Worm (Caenorhabditis elegans) whole organism, late embryonic: ENCODE measurements around the gene fbxa-65.

Experiments used
- C38D4.7 ChIP-seq: fragments of 200-800 bp; sonication (Bioruptor generic); optimal IDR thresholded peaks from 2 replicates; lab custom pipeline; 2018; ENCODE audit warnings: mild to moderate bottlenecking, missing genetic modification characterization, moderate library complexity, missing compliant biosample characterization
- F13H6.1 ChIP-seq: sonication (generic microtip); optimal IDR thresholded peaks from 2 replicates; lab custom pipeline; 2016; ENCODE audit warnings: missing genetic modification characterization, missing compliant biosample characterization
- K02D7.2 ChIP-seq: sonication (generic microtip); optimal IDR thresholded peaks from 2 replicates; lab custom pipeline; 2017; ENCODE audit warnings: mild to moderate bottlenecking, missing genetic modification characterization, missing compliant biosample characterization
- Y22D7AL.16 ChIP-seq: sonication (generic microtip); optimal IDR thresholded peaks from 2 replicates; lab custom pipeline; 2016; ENCODE audit warnings: missing genetic modification characterization, missing compliant biosample characterization
- ahr-1 ChIP-seq: sonication (generic microtip); optimal IDR thresholded peaks from 2 replicates; lab custom pipeline; 2016; ENCODE audit warnings: missing genetic modification characterization, missing compliant biosample characterization
- ceh-18 ChIP-seq: sonication (generic microtip); optimal IDR thresholded peaks from 2 replicates; lab custom pipeline; 2016; ENCODE audit warnings: missing genetic modification characterization, missing compliant biosample characterization
- ceh-2 ChIP-seq: sonication (generic microtip); optimal IDR thresholded peaks from 2 replicates; lab custom pipeline; 2016; ENCODE audit warnings: missing genotype, missing genetic modification characterization, missing compliant biosample characterization
- ceh-22 ChIP-seq: sonication (generic microtip); optimal IDR thresholded peaks from 2 replicates; lab custom pipeline; 2017; ENCODE audit warnings: missing biosample characterization, missing genetic modification characterization
- ceh-24 ChIP-seq: sonication (generic microtip); optimal IDR thresholded peaks from 2 replicates; lab custom pipeline; 2016; ENCODE audit warnings: mild to moderate bottlenecking, missing genetic modification characterization, missing compliant biosample characterization
- ceh-30 ChIP-seq: fragments of 150-350 bp; optimal IDR thresholded peaks from 2 replicates; lab custom pipeline; 2014; ENCODE audit warnings: missing biosample characterization, missing genetic modification characterization
- ceh-31 ChIP-seq: sonication (generic microtip); optimal IDR thresholded peaks from 2 replicates; lab custom pipeline; 2016; ENCODE audit warnings: missing genetic modification characterization, missing compliant biosample characterization
- ceh-34 ChIP-seq: sonication (generic microtip); optimal IDR thresholded peaks from 2 replicates; lab custom pipeline; 2016; ENCODE audit warnings: mild to moderate bottlenecking, missing genetic modification characterization, missing compliant biosample characterization
- ceh-6 ChIP-seq: fragments of 200-800 bp; sonication (Bioruptor generic); optimal IDR thresholded peaks from 2 replicates; lab custom pipeline; 2018; ENCODE audit warnings: mild to moderate bottlenecking, missing genetic modification characterization, missing compliant biosample characterization
- ceh-9 ChIP-seq: sonication (generic microtip); optimal IDR thresholded peaks from 2 replicates; lab custom pipeline; 2016; ENCODE audit warnings: mild to moderate bottlenecking, missing genetic modification characterization, inconsistent platforms, missing compliant biosample characterization
- che-1 ChIP-seq: sonication (generic microtip); optimal IDR thresholded peaks from 2 replicates; lab custom pipeline; 2016; ENCODE audit warnings: mild to moderate bottlenecking, missing genetic modification characterization, missing compliant biosample characterization
- dmd-4 ChIP-seq: sonication (generic microtip); optimal IDR thresholded peaks from 2 replicates; lab custom pipeline; 2016; ENCODE audit warnings: borderline replicate concordance, missing genetic modification characterization, missing compliant biosample characterization
- dve-1 ChIP-seq: sonication (generic microtip); optimal IDR thresholded peaks from 2 replicates; lab custom pipeline; 2017; ENCODE audit warnings: antibody characterized with exemption, mild to moderate bottlenecking, missing genetic modification characterization, missing compliant biosample characterization
- elt-2 ChIP-seq: sonication (generic microtip); optimal IDR thresholded peaks from 2 replicates; lab custom pipeline; 2016; ENCODE audit warnings: missing genetic modification reagents, missing genetic modification characterization, missing compliant biosample characterization
- ets-4 ChIP-seq: sonication (generic microtip); optimal IDR thresholded peaks from 2 replicates; lab custom pipeline; 2016; ENCODE audit warnings: missing genetic modification characterization, missing compliant biosample characterization
- fax-1 ChIP-seq: sonication (generic microtip); optimal IDR thresholded peaks from 2 replicates; lab custom pipeline; 2016; ENCODE audit warnings: missing genotype, missing genetic modification characterization, missing compliant biosample characterization
- fkh-6 ChIP-seq: sonication (generic microtip); optimal IDR thresholded peaks from 2 replicates; lab custom pipeline; 2016; ENCODE audit warnings: missing genetic modification characterization, missing compliant biosample characterization
- gmeb-2 ChIP-seq: sonication (generic microtip); optimal IDR thresholded peaks from 2 replicates; lab custom pipeline; 2016; ENCODE audit warnings: missing genetic modification characterization, inconsistent platforms, missing compliant biosample characterization
- hlh-13 ChIP-seq: fragments of 200-800 bp; sonication (Bioruptor generic); optimal IDR thresholded peaks from 2 replicates; lab custom pipeline; 2018; ENCODE audit warnings: mild to moderate bottlenecking, missing genetic modification characterization, missing compliant biosample characterization
- hlh-30 ChIP-seq: sonication (generic microtip); optimal IDR thresholded peaks from 2 replicates; lab custom pipeline; 2017; ENCODE audit warnings: antibody characterized with exemption, missing genetic modification characterization, missing compliant biosample characterization; ENCODE audit not compliant: insufficient read depth
- hlh-6 ChIP-seq: sonication (generic microtip); optimal IDR thresholded peaks from 2 replicates; lab custom pipeline; 2016; ENCODE audit warnings: missing genotype, missing genetic modification characterization, missing compliant biosample characterization
- lin-11 ChIP-seq: fragments of 200-800 bp; sonication (Bioruptor generic); optimal IDR thresholded peaks from 2 replicates; lab custom pipeline; 2018; ENCODE audit warnings: mild to moderate bottlenecking, missing genetic modification characterization, missing compliant biosample characterization
- mec-3 ChIP-seq: sonication (generic microtip); optimal IDR thresholded peaks from 2 replicates; lab custom pipeline; 2016; ENCODE audit warnings: borderline replicate concordance, missing genetic modification characterization, missing compliant biosample characterization
- nfya-1 ChIP-seq: sonication (generic microtip); optimal IDR thresholded peaks from 2 replicates; lab custom pipeline; 2017; ENCODE audit warnings: missing genetic modification characterization, mild to moderate bottlenecking, missing compliant biosample characterization, antibody characterized with exemption, moderate library complexity
- nhr-232 ChIP-seq: sonication (generic microtip); optimal IDR thresholded peaks from 2 replicates; lab custom pipeline; 2016; ENCODE audit warnings: missing genetic modification characterization, missing compliant biosample characterization
- odd-2 ChIP-seq: sonication (generic microtip); optimal IDR thresholded peaks from 2 replicates; lab custom pipeline; 2017; ENCODE audit warnings: antibody characterized with exemption, mild to moderate bottlenecking, missing genetic modification characterization, missing compliant biosample characterization
- pat-9 ChIP-seq: fragments of 200-800 bp; sonication (Bioruptor generic); optimal IDR thresholded peaks from 2 replicates; lab custom pipeline; 2018; ENCODE audit warnings: mild to moderate bottlenecking, missing genetic modification characterization, moderate library complexity, missing compliant biosample characterization
- pha-2 ChIP-seq: sonication (generic microtip); optimal IDR thresholded peaks from 2 replicates; lab custom pipeline; 2017; ENCODE audit warnings: mild to moderate bottlenecking, missing genetic modification characterization, missing compliant biosample characterization
- pha-4 ChIP-seq: fragments of 150-350 bp; optimal IDR thresholded peaks from 2 replicates; lab custom pipeline; 2018; ENCODE audit warnings: missing biosample characterization, missing genetic modification reagents, missing genetic modification characterization
- ref-2 ChIP-seq: sonication (generic microtip); optimal IDR thresholded peaks from 2 replicates; lab custom pipeline; 2016; ENCODE audit warnings: missing genetic modification characterization, missing compliant biosample characterization
- syd-9 ChIP-seq: sonication (generic microtip); optimal IDR thresholded peaks from 2 replicates; lab custom pipeline; 2016; ENCODE audit warnings: mild to moderate bottlenecking, missing genetic modification characterization, moderate library complexity, missing compliant biosample characterization
- tbx-2 ChIP-seq: sonication (generic microtip); optimal IDR thresholded peaks from 2 replicates; lab custom pipeline; 2016; ENCODE audit warnings: missing genetic modification characterization, missing compliant biosample characterization
- ttx-3 ChIP-seq: sonication (generic microtip); optimal IDR thresholded peaks from 2 replicates; lab custom pipeline; 2016; ENCODE audit warnings: missing genetic modification reagents, missing genetic modification characterization, missing compliant biosample characterization
- unc-3 ChIP-seq, 2 experiments: fragments of 200-800 bp in 1 of 2; sonication (Bioruptor generic) in 1 of 2; sonication (generic microtip) in 1 of 2; conservative IDR thresholded peaks in 1 of 2; optimal IDR thresholded peaks in 1 of 2; 2 replicates each; pipeline versions ENCODE4 v1.3.6 to Lab custom; 2016 to 2022; ENCODE audit warnings: missing compliant biosample characterization in 2 of 2, missing genetic modification characterization in 2 of 2, missing genetic modification reagents in 1 of 2
- unc-55 ChIP-seq: sonication (generic microtip); optimal IDR thresholded peaks from 2 replicates; lab custom pipeline; 2017; ENCODE audit warnings: missing biosample characterization, missing genetic modification reagents, missing genetic modification characterization

fbxa-65 gene

DNA sequence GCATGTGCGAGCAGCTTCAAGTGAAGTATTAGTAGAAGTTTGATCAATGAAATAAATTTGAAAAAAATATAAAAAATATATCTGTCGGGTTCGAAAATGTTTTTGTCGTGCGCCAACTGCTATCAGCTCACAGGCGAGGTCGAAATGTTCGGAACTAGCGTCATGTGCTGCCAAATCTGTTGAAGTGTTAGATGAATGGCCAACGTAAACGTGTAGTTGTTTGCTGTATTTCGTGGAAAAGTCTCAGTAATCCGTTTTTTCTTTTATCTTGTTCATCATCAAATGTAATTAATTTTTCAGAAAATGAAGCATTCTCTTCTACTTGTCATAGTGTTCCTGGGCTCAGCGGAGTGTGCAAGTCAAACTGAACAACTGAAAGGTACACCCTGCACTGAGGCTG is 3.6 kb upstream of the fbxa-65 start, which contains the start of gene C17B7.15:
C17B7.15 (plus strand) TSS at position 301 of the 400 bp plus-strand sequence.
- no peak for TF ChIP-seq ahr-1 (tag; lab: Kevin White, UChicago)
- TF ChIP-seq unc-55 (GFP tag; lab: Kevin White, UChicago): no peak
- no peak for TF ChIP-seq ref-2 (tag; lab: Kevin White, UChicago)
- TF ChIP-seq tbx-2 (tag; lab: Kevin White, UChicago): no peak
- no peak for TF ChIP-seq ceh-18

- no peak for TF ChIP-seq elt-2 (tag; lab: Kevin White, UChicago)
- no peak for TF ChIP-seq ceh-24 (tag; lab: Kevin White, UChicago)
- TF ChIP-seq pha-2 (tag; lab: Kevin White, UChicago): no peak
- TF ChIP-seq ets-4: no peak
- TF ChIP-seq K02D7.2 (tag; lab: Kevin White, UChicago): no peak
- TF ChIP-seq mec-3 (tag; lab: Kevin White, UChicago): no peak
- TF ChIP-seq hlh-13 (GFP tag; lab: Kevin White, UChicago): no peak
- no peak for TF ChIP-seq Y22D7AL.16 (tag; lab: Kevin White, UChicago)
Observed at ce11 chrV:3347486-3347885, 1.2 kb upstream of the fbxa-65 start.

DNA sequence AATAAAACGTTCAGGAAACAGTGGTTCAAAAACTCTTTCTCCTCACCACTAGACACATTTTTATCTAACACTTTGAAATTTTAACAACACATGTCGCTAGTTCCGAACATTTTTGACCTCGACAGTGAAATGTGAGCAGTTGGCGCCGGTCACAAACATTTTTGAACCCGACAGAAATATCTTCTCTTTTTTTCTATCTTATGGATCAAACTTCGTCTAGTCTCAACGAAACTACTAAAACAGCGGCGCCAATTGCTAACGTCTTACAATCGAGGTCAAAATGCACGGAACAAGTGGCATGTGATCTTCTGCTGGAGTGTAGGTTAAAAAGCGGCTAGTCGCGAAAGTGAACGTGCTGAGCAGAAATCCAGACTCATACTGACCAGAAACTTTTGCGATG is 2.3 kb downstream of the fbxa-65 start:
- TF ChIP-seq hlh-13 (GFP tag; lab: Kevin White, UChicago): no peak

ce11 chrV:3342504-3342903 is 3.8 kb downstream of the fbxa-65 start, which contains the start of gene C17B7.3:
Gene C17B7.3, plus strand, starts transcription at chrV:3342804.
- TF ChIP-seq pha-4 (tag; lab: Kevin White, UChicago) (no peak), dmd-4 (tag; lab: Kevin White, UChicago) (no peak), odd-2 (tag; lab: Kevin White, UChicago) (no peak), hlh-30 (tag; lab: Kevin White, UChicago) (no peak), nhr-232 (tag; lab: Kevin White, UChicago) (no peak), K02D7.2 (tag; lab: Kevin White, UChicago) (no peak), C38D4.7 (GFP tag; lab: Kevin White, UChicago) (no peak), F13H6.1 (no peak), fkh-6 (tag; lab: Kevin White, UChicago) (no peak), ceh-30 (tag; lab: Kevin White, UChicago) (no peak), ceh-31 (tag; lab: Kevin White, UChicago) (no peak), nfya-1 (tag; lab: Kevin White, UChicago) (no peak), mec-3 (tag; lab: Kevin White, UChicago) (no peak), ceh-22 (tag; lab: Kevin White, UChicago) (no peak), hlh-6 (no peak), unc-3 (GFP tag; conservative IDR thresholded peaks at IDR 0.05; lab: Robert Waterston, UW) (no peak), unc-3 (tag; optimal IDR thresholded peaks at IDR 0.05; lab: Kevin White, UChicago) (no peak), ref-2 (tag; lab: Kevin White, UChicago) (no peak)

ce11 chrV:3341906-3342305 is 4.4 kb downstream of the fbxa-65 start, which contains the start of gene C17B7.10:
Gene C17B7.10, minus strand, starts transcription at chrV:3342006.
- TF ChIP-seq fax-1 (tag; lab: Kevin White, UChicago) (no peak), unc-55 (GFP tag; lab: Kevin White, UChicago) (no peak)

- TF ChIP-seq ceh-9 (tag; lab: Kevin White, UChicago) (no peak), lin-11 (tag; lab: Kevin White, UChicago) (no peak), gmeb-2 (tag; lab: Kevin White, UChicago) (no peak), ceh-24 (tag; lab: Kevin White, UChicago) (no peak), syd-9 (tag; lab: Kevin White, UChicago) (no peak), ahr-1 (tag; lab: Kevin White, UChicago) (no peak), nfya-1 (tag; lab: Kevin White, UChicago) (no peak), pat-9 (tag; lab: Kevin White, UChicago) (no peak), fax-1 (tag; lab: Kevin White, UChicago) (no peak), unc-3 (GFP tag; conservative IDR thresholded peaks at IDR 0.05; lab: Robert Waterston, UW) (no peak), unc-3 (tag; optimal IDR thresholded peaks at IDR 0.05; lab: Kevin White, UChicago) (no peak), ceh-34 (no peak), pha-4 (tag; lab: Kevin White, UChicago) (no peak), ceh-2 (tag; lab: Kevin White, UChicago) (no peak), che-1 (tag; lab: Kevin White, UChicago) (no peak), ceh-6 (GFP tag; lab: Kevin White, UChicago) (no peak), elt-2 (tag; lab: Kevin White, UChicago) (no peak), dve-1 (tag; lab: Kevin White, UChicago) (no peak), dmd-4 (tag; lab: Kevin White, UChicago) (no peak), ttx-3 (tag; lab: Kevin White, UChicago) (no peak)
Observed at ce11 chrV:3339009-3339408, 7.3 kb downstream of the fbxa-65 start, which contains the start of gene C17B7.4. Gene C17B7.4, plus strand, starts transcription at chrV:3339309.
